Fruit fly (Drosophila melanogaster): ENCODE measurements around the gene CG43056.

CG43056 gene

dm6 chr2L:4448582-4449016, 11.0 kb downstream of the CG43056 start, which contains the start of gene MFS18 (continued):
- TF ChIP-seq bowl (GFP tag; IDR thresholded peaks at IDR 0.05) (peak; percentile 96), lilli (GFP tag; optimal IDR thresholded peaks at IDR 0.05) (peak; percentile 99), CG42726 (GFP tag; IDR thresholded peaks at IDR 0.05; ENCODE audit: partially characterized antibody) (no peak), CG8944 (GFP tag; optimal IDR thresholded peaks at IDR 0.05) (peak; percentile 74), Chrac-16 (GFP tag; optimal IDR thresholded peaks at IDR 0.05) (peak; percentile 97), Lim3 (GFP tag; IDR thresholded peaks at IDR 0.05) (peak; percentile 93), mam (GFP tag; optimal IDR thresholded peaks at IDR 0.05) (peak; percentile 97), gcm2 (GFP tag; optimal IDR thresholded peaks at IDR 0.05) (peak; percentile 73), CG14965 (GFP tag; optimal IDR thresholded peaks at IDR 0.05; ENCODE audit: borderline replicate concordance) (no peak), CG33213 (GFP tag; optimal IDR thresholded peaks at IDR 0.05) (peak; percentile 68), Dfd (GFP tag; optimal IDR thresholded peaks at IDR 0.05) (no peak), fu2 (GFP tag; optimal IDR thresholded peaks at IDR 0.05) (peak; percentile 80), sd (tag; optimal IDR thresholded peaks at IDR 0.05) (peak; percentile 98), NC2β (GFP tag; optimal IDR thresholded peaks at IDR 0.05) (peak; percentile 66), NFAT (GFP tag; IDR thresholded peaks at IDR 0.05) (peak; percentile 97), CG1024 (GFP tag; IDR thresholded peaks at IDR 0.05) (peak; percentile 96), CG8388 (GFP tag; optimal IDR thresholded peaks at IDR 0.05) (peak; percentile 96), CG7963 (GFP tag; IDR thresholded peaks at IDR 0.05; ENCODE audit: partially characterized antibody) (peak; percentile 89), CG10565 (GFP tag; optimal IDR thresholded peaks at IDR 0.05) (peak; percentile 84), Usf (GFP tag; optimal IDR thresholded peaks at IDR 0.05) (peak; percentile 88), lmd (GFP tag; IDR thresholded peaks at IDR 0.05) (peak; percentile 98), CG1647 (GFP tag; optimal IDR thresholded peaks at IDR 0.05) (peak; percentile 87), ATbp (GFP tag; optimal IDR thresholded peaks at IDR 0.05) (peak; percentile 93), Ptx1 (GFP tag; IDR thresholded peaks at IDR 0.05) (peak; percentile 99), amos (GFP tag; IDR thresholded peaks at IDR 0.05; ENCODE audit: partially characterized antibody) (peak; percentile 77; the same call in 1 of the 2 replicates), grau (tag; optimal IDR thresholded peaks at IDR 0.05) (peak; percentile 91), Stat92E (GFP tag; optimal IDR thresholded peaks at IDR 0.05) (peak in 1 of 3 experiments; percentile 96), CG31388 (GFP tag; optimal IDR thresholded peaks at IDR 0.05) (peak; percentile 93), ap (GFP tag; IDR thresholded peaks at IDR 0.05) (peak; percentile 98), Med (GFP tag) (peak; percentile 97), chif (GFP tag; optimal IDR thresholded peaks at IDR 0.05) (peak; percentile 80 to 86), Rfx (GFP tag; IDR thresholded peaks at IDR 0.05) (peak; percentile 98), slp2 (GFP tag; optimal IDR thresholded peaks at IDR 0.05) (peak; percentile 65), ara (GFP tag; IDR thresholded peaks at IDR 0.05) (peak; percentile 99), Drgx (GFP tag; IDR thresholded peaks at IDR 0.05) (peak; percentile 99), CG32532 (GFP tag; IDR thresholded peaks at IDR 0.05) (peak; percentile 99), Myb (GFP tag; optimal IDR thresholded peaks at IDR 0.05) (peak; percentile 88), ewg (GFP tag; optimal IDR thresholded peaks at IDR 0.05) (peak; percentile 88), Asciz (GFP tag; optimal IDR thresholded peaks at IDR 0.05) (peak; percentile 99), Blimp-1 (GFP tag; optimal IDR thresholded peaks at IDR 0.05) (peak; percentile 99), Rx (GFP tag; IDR thresholded peaks at IDR 0.05) (peak; percentile 98), Vsx1 (GFP tag; optimal IDR thresholded peaks at IDR 0.05) (no peak), Eip74EF (GFP tag; optimal IDR thresholded peaks at IDR 0.05) (peak in 1 of 2 experiments; percentile 94), gem (tag; optimal IDR thresholded peaks at IDR 0.05) (peak; percentile 98), CG11093 (GFP tag; IDR thresholded peaks at IDR 0.05) (peak; percentile 98), slou (GFP tag; optimal IDR thresholded peaks at IDR 0.05) (peak; percentile 98), nerfin-2 (GFP tag; IDR thresholded peaks at IDR 0.05; ENCODE audit: partially characterized antibody) (peak; percentile 90), CG3065 (GFP tag; optimal IDR thresholded peaks at IDR 0.05) (peak; percentile 91), vfl (GFP tag; optimal IDR thresholded peaks at IDR 0.05) (peak; percentile 92), E2f1 (GFP tag; IDR thresholded peaks at IDR 0.05) (peak; percentile 99)

Measured in whole organism, embryonic.